Worm (Caenorhabditis elegans) whole organism, L4/young adult: ENCODE data around the gene F13D12.5.

Source experiments
- W03F9.2 ChIP-seq: fragments of 150-350 bp; optimal IDR thresholded peaks from 2 replicates; lab custom pipeline; 2014; ENCODE audit warnings: missing biosample characterization, missing genetic modification characterization
- dao-5 ChIP-seq: sonication (generic microtip); optimal IDR thresholded peaks from 2 replicates; lab custom pipeline; 2016; ENCODE audit warnings: missing genotype, missing genetic modification characterization, moderate library complexity, missing compliant biosample characterization
- him-1 ChIP-seq: sonication (generic microtip); optimal IDR thresholded peaks from 2 replicates; lab custom pipeline; 2016; ENCODE audit warnings: missing genotype, missing genetic modification reagents, missing genetic modification characterization, missing compliant biosample characterization

DNA sequence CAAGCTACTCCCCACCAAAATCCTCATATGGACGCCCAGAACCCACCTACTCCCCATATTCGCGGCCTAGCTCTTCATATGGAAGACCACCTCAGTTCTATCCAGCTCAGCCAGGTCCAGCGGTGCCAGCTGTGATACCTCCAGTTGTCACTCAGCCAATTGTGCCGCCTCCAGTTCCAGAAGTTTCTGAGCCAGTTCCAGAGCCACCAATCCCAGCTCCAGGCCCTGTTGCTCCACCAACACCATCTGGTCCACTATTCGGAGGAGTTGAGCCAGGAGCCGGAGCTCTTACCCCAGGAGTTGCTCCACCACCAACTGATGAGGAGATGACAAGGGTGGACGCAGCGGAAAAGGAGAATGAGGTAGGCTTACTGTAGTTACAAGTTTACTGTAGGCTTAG, 5.0 kb upstream of the F13D12.5 start:
- TF ChIP-seq W03F9.2 (no peak), him-1 (tag; lab: Kevin White, UChicago) (no peak), dao-5 (tag; lab: Kevin White, UChicago) (no peak)
